Worm (Caenorhabditis elegans): ENCODE results near the gene selt-1.2.

DNA sequence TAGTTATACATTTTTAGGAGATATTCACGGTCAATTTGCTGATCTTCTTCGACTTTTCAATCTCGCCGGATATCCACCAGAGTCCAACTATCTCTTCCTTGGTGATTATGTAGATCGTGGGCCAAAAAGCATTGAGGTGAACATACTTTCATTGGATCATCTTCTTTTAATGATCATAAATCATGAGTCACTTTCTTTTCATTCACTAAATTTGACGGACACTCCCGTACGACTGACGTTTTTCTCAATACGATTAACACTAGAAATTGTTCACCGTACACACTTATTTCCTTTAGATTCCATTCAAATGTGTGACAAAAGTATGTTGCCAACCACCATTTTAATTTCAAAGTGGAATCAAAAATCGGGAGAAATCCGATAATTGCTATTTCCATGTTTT, 44.3 kb downstream of the selt-1.2 start:
- TF ChIP-seq ztf-16 (tag; optimal IDR thresholded peaks at IDR 0.05) (no peak), ama-1 (optimal IDR thresholded peaks at IDR 0.05) (no peak), fkh-10 (GFP tag; optimal IDR thresholded peaks at IDR 0.05) (no peak), tbx-7 (tag; optimal IDR thresholded peaks at IDR 0.05) (no peak)

Measured in whole organism, late embryonic.